Worm (Caenorhabditis elegans) whole organism, L1 larva: ENCODE measurements around the gene Y75B12A.2.

Experiments used
- C34B4.2 ChIP-seq: sonication (generic microtip); optimal IDR thresholded peaks from 2 replicates; lab custom pipeline; 2017; ENCODE audit warnings: mild to moderate bottlenecking, missing genetic modification characterization, missing compliant biosample characterization
- ama-1 ChIP-seq: fragments of 150-350 bp; optimal IDR thresholded peaks from 2 replicates; lab custom pipeline; 2014
- efl-1 ChIP-seq, 4 experiments: fragments of 150-350 bp; optimal IDR thresholded peaks in 3 of 4; peaks in 1 of 4; 1 replicate in 1 of 4; 2 replicates in 3 of 4; lab custom pipeline; 2014; ENCODE audit warnings: missing biosample characterization in 2 of 4, missing genetic modification characterization in 2 of 4, missing genetic modification reagents in 2 of 4
- elt-3 ChIP-seq, 6 experiments: fragments of 150-350 bp in 1 of 6; sonication (generic microtip); optimal IDR thresholded peaks; 2 replicates each; lab custom pipeline; 2017 to 2018; ENCODE audit warnings: missing biosample characterization in 6 of 6, missing genetic modification characterization in 6 of 6, inconsistent platforms in 1 of 6
- irx-1 ChIP-seq: sonication (generic microtip); optimal IDR thresholded peaks from 2 replicates; lab custom pipeline; 2016; ENCODE audit warnings: missing genetic modification characterization, missing compliant biosample characterization
- snpc-4 ChIP-seq: fragments of 150-350 bp; optimal IDR thresholded peaks from 2 replicates; lab custom pipeline; 2014; ENCODE audit warnings: missing biosample characterization, missing genetic modification characterization
- unc-30 ChIP-seq: sonication (generic microtip); optimal IDR thresholded peaks from 2 replicates; lab custom pipeline; 2017; ENCODE audit warnings: missing biosample characterization, missing genetic modification characterization
- unc-62 ChIP-seq: fragments of 150-350 bp; optimal IDR thresholded peaks from 2 replicates; lab custom pipeline; 2014; ENCODE audit warnings: missing biosample characterization, missing genetic modification reagents, missing genetic modification characterization
- ztf-4 ChIP-seq: fragments of 150-350 bp; optimal IDR thresholded peaks from 2 replicates; lab custom pipeline; 2014; ENCODE audit warnings: missing biosample characterization, missing genetic modification characterization

ce11 chrV:15140247-15140646 is 30.9 kb downstream of the Y75B12A.2 start, which contains the start of gene K08F9.3:
- TF ChIP-seq efl-1 (optimal IDR thresholded peaks at IDR 0.05; lab: Kevin White, UChicago) (no peak), efl-1 (GFP tag; optimal IDR thresholded peaks at IDR 0.05 in 1 of 2; lab: Kevin White, UChicago) (no peak), unc-62 (GFP tag; lab: Kevin White, UChicago) (no peak), unc-30 (no peak), snpc-4 (tag; lab: Kevin White, UChicago) (no peak), irx-1 (tag; lab: Kevin White, UChicago) (no peak), C34B4.2 (no peak), ama-1 (lab: Kevin White, UChicago) (no peak), elt-3 (tag; optimal IDR thresholded peaks at IDR 0.05; lab: Kevin White, UChicago) (no peak), ztf-4 (no peak)
